Fruit fly (Drosophila melanogaster) whole organism, larva: ENCODE measurements around the gene Hydr2.

ENCODE experiments used
- noc ChIP-seq: fragments of 200-800 bp; sonication (Bioruptor generic); optimal IDR thresholded peaks from 3 replicates; lab custom pipeline; 2019; ENCODE audit warnings: missing biosample characterization, mild to moderate bottlenecking, missing genetic modification characterization, moderate library complexity

The Hydr2 gene

DNA sequence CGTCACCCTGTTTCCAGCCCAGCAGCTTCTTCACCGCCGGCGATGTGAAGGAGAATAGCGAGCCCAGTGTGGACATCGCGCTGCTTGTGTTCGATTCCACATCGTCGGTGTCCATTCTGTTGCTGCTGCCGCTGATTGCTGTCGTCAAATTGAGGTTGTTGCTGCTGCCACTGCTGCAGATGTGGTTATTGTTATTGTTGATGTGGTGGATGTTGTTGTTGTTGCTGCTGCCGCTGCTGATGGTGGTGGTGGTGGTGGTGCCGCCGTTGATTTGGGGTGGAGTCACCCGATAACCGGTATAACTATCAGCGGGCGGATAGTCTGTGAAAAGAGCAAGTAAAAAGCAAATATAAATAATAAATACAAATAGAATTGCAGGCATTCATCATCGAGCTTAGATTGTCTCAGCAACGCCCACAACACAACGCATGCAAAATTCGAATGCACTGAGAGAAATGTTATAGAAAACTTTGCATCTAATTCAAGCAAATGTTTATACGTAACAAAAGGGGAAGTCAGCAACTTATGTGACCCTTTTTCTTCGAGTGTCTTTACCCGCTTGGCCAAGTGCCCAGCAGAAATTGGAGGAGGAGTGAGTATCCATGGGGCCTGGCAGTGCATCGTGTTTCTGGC is 14.4 kb upstream of the Hydr2 start:
- TF ChIP-seq noc, result no peak

DNA sequence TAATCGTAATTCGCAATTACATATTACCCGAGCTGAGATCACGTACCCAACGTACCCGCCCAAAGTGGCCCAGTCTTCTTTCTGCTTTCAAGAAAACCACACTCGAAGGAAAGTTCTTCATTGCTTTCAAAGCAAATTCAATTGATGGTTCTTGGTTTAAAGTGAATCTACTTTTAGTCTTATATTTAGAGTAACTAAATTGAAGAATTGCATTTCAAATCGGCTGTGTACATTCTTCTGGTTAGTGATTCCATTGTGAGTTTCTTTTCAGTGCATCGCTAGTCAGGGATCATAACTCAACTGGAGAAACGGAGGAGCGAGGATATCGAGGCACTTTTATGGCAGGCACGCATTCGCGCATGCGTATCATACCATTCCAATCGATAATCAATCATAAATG is 11.8 kb upstream of the Hydr2 start:
- TF ChIP-seq noc, result no peak

DNA sequence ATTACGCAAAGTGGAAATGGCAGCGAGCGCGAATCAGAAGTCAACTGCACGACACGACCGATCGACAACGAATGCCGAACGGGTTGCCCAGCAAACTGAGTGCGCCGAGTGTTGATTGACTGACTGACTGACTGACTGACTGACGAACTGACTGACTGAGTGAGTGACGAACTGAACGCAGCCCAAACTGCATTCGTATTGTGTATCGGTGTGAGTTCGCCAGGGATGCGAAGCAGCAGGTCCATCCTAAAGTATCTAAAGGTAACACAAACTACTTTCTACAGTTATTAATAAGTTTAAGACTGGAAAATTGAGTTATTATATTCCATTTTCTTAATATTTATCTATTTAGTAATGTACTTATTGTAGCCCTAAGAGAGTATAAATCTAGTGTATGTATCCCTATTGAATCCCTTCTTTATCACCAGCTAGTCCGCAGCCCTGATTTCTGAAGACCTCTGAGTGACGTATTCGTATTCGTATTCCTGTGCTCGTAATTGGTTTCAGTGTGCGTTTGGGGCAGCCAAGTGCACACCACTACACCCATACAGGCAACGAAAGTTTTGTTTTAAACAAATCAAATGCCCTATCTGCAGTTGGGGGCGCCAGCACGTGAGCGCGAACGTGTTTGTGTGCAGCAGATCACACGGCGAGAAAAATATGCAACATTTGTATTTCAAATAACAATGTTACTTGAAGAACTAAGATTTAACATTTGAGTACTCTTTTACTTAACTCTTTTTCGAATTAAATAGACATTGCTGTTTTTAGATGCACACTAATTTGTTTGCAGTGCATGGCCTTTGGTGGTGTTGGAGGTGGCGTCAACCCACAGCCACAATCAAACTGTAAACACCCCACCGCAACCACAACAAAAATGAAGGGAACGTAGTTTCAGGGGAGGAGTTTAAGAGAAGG is 10.5 kb upstream of the Hydr2 start:
- peak; percentile 16 for TF ChIP-seq noc

DNA sequence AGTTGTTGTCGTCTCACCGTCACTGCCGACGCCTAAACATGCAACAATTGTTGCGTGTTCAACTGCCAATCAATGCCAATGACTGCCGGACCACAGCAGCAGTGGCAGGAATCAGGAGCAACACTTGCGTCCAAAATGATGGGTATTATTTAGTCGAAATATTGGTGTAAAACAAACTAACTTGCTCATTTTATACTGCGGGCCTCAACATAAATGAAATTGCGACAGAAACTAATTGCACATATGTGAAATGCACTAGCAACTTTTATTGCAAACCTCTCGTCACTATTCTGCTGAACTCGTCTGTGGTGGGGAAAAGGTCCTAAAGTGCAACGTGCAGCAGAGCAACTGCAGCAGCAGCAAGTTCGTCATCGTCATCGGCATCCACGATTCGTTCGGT is 8.7 kb upstream of the Hydr2 start:
- no peak for TF ChIP-seq noc

DNA sequence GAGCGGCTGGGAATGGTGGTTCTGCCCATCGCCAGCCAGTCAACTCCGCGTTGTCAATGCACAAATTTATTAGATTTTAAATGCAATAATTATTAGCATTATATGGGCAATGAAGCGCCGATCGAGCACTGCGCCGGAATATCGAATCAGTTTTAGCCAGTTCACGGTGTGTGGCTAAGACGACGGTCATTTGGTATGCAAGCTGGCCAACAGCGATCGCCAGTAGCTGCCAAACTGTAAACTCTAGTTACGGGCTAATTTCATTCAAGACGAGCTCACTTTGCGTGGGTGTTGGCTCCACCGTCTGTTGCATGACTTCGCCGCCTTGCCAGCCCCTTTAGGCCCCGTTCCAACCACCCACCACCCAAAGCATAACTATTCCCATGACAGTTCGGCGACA is 7.6 kb upstream of the Hydr2 start:
- TF ChIP-seq noc, result no peak

DNA sequence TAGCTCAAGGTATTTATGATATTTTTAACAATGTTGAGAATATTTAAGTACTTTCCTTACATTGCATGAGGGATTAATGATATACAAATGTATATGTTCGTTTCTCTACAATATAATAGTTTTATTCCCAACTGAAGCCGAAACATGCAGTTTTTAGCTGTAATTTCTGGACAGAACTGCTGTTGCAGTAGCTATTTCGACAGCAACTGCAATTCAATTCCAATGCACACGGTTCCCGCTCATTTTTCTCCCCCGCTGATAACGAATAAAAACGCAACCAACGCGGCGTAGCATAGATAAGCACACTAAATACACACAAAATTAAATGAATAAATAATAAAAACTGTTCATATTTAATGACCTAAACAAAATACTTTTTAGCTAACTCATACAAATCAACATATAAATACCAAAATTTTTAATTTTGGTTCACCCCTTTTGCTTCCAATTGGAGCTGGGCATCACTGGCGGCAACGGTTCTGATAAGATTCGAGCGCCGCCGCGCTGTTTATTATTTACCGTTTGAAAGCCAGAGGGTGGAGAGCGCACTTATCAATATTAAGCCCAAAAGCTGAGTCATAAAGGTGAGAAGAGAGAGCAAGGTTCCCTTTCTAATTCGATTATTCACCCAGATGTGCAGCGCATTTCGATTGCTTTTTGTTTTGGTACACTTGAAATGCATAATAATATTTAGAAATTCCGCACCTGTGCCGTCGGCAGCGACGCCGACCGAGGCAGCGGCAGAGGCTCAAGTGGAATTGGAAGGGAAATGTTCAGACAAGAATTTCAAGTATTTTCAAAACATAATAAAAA is 5.0 kb upstream of the Hydr2 start:
- TF ChIP-seq noc, result no peak

DNA sequence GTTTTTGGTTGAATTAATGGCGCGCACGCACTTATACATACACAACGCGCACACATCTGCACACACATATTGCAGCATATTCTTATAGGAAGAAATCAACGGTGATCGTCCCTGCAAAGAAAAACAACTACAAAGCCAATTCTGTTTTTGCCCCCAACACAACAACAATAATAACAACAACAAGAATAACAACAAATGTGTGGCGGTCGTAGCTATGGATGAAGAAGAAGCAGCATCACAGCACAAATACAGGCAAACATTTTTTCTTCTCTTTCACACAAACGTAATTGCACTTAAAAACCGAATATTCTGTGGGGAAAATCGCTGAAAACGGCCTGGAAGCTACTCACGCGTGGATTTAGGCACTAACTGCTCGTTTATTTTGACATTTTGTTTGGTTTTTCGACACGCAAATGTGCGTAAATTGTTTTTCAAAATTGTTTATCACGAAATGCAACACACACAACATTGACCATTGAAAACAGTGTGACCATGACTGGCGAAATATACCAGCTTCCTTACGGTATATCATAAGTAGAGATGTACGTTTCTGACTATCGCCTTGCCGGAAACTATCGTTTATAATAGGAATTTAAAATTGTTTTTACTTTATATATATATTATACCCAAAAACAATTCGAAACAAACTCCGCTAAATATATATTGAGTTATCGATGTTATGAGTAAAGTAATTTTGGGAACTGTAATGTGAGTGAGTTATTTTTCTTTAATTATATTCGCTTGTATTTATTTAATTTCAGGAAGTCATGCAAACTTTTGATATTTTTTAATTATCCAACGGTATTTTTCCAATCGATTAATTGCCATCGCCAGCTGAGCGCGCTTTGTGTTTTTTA is 4.1 kb upstream of the Hydr2 start, which contains the start of the genes Mad and gkt:
Gene Mad (minus strand): TSS at position 500 of the 857 bp plus-strand sequence.
Gene gkt (plus strand): TSS at position 807 of the 857 bp plus-strand sequence.
- TF ChIP-seq noc, result no peak

DNA sequence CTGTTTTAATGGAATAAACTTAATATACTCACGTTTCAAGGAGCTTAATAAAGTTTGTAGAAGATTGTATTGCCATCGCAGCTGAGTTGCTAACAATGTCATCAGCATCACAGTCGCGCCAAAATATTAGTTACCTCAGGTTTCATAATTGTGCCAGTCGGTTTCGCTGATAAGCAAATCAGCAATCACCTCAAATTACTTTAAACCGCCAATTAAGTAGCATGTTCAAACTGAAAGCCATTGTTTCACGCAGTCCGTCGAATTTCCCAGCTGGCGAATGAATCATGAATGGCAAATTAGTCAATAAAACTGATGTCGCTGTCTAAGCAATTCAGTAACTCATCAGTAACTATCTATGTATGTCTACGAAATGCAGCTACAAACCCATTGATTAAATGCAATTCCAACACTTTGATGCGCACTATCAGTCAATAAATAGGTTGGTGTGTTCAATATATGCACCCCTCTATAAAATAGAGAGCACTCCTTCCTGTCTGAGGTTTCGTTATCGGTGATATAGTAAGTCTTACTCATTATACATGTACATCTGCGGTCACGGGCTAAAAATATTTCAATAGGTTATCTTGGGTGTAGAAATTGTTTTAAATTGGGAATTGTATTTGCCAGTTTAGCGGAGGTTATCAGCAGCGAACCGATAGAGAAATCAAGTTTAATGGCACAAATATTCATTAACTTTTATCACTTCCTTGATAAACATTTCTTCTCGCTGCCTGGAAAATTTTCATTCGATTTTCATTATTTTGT is 994 bp downstream of the Hydr2 start:
- no peak for TF ChIP-seq noc

DNA sequence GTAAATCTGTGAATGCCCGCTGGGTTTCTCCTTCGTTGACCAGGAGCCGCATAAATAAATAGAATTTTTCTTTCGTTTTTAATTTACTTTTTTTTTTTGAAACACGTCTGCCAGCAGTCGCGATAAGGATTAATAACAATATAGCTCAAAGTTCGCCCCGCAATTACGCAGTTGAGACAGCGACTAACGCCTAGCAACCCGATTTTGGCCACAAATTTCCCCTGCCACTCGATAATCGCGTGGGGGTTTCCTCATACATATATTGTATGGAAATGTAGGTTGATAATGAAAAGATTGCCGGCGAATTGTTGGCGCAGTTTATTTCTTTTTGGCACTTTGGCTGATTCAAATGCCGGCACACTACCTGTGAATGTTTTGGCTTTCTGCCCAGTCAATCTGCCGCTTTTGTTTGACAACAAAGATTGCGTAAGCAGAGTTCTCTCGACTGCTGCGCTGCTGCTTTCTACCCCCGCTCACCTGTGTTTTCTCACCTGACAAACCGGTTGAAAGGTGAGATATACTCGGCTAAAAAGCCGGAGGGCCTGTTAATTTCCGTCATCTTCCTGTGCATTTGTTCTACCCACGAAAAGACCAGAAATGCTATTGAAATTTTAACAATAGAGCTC is 1.7 kb downstream of the Hydr2 start:
- TF ChIP-seq noc, result no peak

DNA sequence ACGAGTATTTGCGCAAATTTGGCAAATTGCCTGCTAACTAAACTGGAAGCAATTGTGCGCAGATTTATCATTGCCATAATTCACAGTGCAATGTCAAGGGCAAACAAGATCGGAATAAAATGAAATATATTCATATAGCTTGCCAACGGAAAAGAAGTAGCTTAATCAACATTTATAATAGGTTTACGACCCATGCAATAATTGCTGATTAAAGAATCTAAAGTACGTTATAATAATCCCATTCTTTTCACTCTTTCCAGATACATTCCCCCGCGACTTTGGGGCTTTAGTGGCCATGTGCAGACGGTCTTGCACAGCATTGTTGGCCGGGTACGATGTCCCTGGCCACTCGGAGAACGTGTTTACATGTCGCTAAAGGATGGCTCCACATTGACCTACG is 3.3 kb downstream of the Hydr2 start:
- TF ChIP-seq noc, result no peak

DNA sequence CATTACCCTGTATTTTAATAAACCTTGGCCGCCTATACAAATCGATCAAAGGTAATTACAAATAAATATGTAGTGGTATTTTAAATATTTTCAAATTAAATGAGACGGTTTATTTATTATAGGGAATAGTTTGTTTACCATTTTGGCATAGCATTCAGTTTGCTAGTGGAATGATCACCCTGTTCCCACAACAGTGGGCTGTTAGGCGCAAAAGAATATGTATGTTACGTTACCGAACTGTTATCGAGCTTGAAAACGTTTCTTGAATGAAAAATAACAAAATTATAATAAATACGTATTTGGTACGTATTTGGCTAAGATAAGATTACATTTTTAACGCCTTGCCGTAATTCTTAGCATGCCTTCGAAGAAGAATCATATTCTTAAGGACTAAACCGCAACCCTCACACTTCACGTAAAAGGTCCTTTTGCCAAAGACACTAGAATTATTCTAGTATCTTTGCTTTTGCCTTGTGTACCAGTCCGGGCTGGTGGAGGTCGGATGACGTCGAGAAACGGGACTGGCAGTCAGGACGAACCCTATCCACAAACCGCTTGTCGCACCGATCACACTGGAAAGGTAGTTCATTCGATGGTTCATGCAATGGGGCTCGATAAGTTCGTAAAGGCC is 7.6 kb downstream of the Hydr2 start, which contains the start of gene CG44002:
Gene CG44002 (minus strand): TSS at position 144 of the 631 bp plus-strand sequence.
- TF ChIP-seq noc, result no peak

DNA sequence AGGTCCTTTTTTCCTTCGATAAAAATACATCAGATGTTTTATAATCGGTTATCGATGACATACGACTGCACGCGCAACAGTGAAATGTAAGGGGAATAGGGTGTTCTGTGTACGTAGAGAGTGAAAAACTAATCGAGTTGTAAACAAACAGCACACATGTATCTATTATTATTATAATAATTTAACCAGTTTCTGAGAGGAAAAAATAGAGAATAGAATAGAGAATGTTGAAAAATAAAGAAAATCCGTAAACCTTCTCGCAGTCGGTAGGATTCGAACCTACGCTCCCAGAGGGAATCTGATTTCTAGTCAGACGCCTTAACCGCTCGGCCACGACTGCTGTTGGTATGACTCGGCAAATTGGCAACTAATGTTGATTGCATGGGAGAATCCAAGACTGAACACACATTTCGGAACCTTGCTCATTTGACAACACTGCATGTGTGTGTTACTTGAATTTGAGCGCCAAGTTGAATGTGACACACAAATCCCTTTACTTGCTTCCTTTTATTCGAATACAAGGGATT is 9.4 kb downstream of the Hydr2 start:
- TF ChIP-seq noc, result no peak

DNA sequence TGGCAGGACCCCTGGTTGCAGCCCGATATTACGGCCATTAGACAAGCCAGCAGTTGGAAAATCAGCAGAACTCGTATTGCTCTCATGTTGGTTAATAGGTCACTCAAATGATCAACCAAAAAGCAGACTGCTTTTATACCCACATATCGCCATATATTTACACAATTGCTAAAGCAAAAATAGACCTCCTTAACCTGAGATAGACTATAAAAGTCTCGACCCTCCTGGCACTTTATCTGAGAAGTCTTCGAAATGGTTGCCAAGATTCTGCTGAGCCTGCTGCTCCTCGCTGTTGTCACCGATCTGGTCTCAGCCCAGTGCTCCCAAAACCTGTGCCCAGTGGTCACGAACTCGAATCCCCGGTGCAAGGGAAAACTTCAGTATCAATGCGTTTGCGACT is 10.3 kb downstream of the Hydr2 start, which contains the start of the genes CG31698 and CG15404:
Gene CG31698 (minus strand): TSS at position 101 of the 400 bp plus-strand sequence.
Gene CG15404 (plus strand): TSS at position 233 of the 400 bp plus-strand sequence.
- TF ChIP-seq noc, result no peak

DNA sequence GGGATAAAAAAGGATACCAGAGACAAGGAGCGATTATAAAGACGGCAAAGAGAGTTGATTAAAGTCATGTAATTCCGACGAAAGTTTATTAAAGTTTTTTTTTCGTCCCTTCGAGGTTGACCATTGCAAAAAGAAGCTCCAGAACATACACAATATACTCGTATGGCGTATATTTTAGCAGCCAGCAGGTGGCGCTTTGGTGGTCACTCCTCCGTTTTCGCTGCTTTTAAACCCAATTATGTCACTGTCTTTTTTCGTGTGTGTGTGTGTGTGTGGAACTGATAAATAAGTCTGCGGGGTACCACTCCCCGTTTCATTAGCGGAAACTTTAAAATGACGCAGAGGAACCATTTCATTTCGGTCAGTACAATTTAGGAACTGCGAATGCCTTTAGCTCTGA is 16.2 kb downstream of the Hydr2 start:
- no peak for TF ChIP-seq noc
